Worm (Caenorhabditis elegans): Measurements from ENCODE around the gene fbxc-48.
A peak's percentile ranks its signal among the peaks of the same experiment; 100 is the strongest.

Gene fbxc-48

ce11 chrII:729931-730330, 10.8 kb downstream of the fbxc-48 start:
- TF ChIP-seq madf-9 (GFP tag; conservative IDR thresholded peaks at IDR 0.05) = no peak
- peak; percentile 34 for TF ChIP-seq mes-2 (tag; optimal IDR thresholded peaks at IDR 0.05; ENCODE audit: poor library complexity, severe bottlenecking)
- TF ChIP-seq lin-38 (GFP tag; IDR thresholded peaks at IDR 0.05) = peak; percentile 39; the same call in 1 of the 2 replicates
- no peak for TF ChIP-seq dve-1 (tag; optimal IDR thresholded peaks at IDR 0.05; ENCODE audit: insufficient read depth)
- no peak for TF ChIP-seq aly-2 (tag; optimal IDR thresholded peaks at IDR 0.05)
- TF ChIP-seq sdz-12 (GFP tag; optimal IDR thresholded peaks at IDR 0.05) = no peak
- 0 out of 2 replicates have a peak, but pooled peaks have one; percentile 7 for TF ChIP-seq ZK337.2 (GFP tag; IDR thresholded peaks at IDR 0.05)
- peak; percentile 39; the same call in 1 of the 2 replicates for TF ChIP-seq hmg-1.1 (GFP tag; IDR thresholded peaks at IDR 0.05)
- peak; percentile 67 for TF ChIP-seq aha-1 (tag)

ce11 chrII:724004-724403, 16.7 kb downstream of the fbxc-48 start:
- TF ChIP-seq sdz-12 (GFP tag; optimal IDR thresholded peaks at IDR 0.05) (no peak), aha-1 (tag) (peak; percentile 0), ceh-28 (tag; optimal IDR thresholded peaks at IDR 0.05) (peak; percentile 99), daf-8 (GFP tag; IDR thresholded peaks at IDR 0.05) (no peak), mxl-2 (GFP tag; conservative IDR thresholded peaks at IDR 0.05) (no peak), unc-62 (GFP tag; optimal IDR thresholded peaks at IDR 0.05 in 1 of 2) (no peak), unc-62 (tag; optimal IDR thresholded peaks at IDR 0.05) (no peak), cey-2 (tag; optimal IDR thresholded peaks at IDR 0.05; ENCODE audit: borderline replicate concordance, insufficient read depth) (no peak)

- TF ChIP-seq F37D6.2 (tag; optimal IDR thresholded peaks at IDR 0.05) (no peak), Y48G9A.11 (GFP tag; IDR thresholded peaks at IDR 0.05) (no peak), php-3 (GFP tag; IDR thresholded peaks at IDR 0.05) (no peak), aha-1 (tag) (peak; percentile 6), ces-1 (GFP tag; optimal IDR thresholded peaks at IDR 0.05) (no peak), pqm-1 (tag; optimal IDR thresholded peaks at IDR 0.05) (no peak), duxl-1 (tag; optimal IDR thresholded peaks at IDR 0.05; ENCODE audit: poor library complexity) (no peak), T26A8.4 (GFP tag; IDR thresholded peaks at IDR 0.05) (no peak)
These were observed 17.2 kb downstream of the fbxc-48 start, which contains the start of gene rfip-2 for ce11 chrII:723488-723887. TSS of gene rfip-2 (plus strand) at chrII:723788.

ce11 chrII:721931-722330, 18.8 kb downstream of the fbxc-48 start:
- no peak for TF ChIP-seq snpc-1.2 (GFP tag; IDR thresholded peaks at IDR 0.05)
- no peak for TF ChIP-seq mep-1 (tag; optimal IDR thresholded peaks at IDR 0.05)
- TF ChIP-seq unc-130 (GFP tag; optimal IDR thresholded peaks at IDR 0.05) = no peak
- TF ChIP-seq F10B5.3 (tag; optimal IDR thresholded peaks at IDR 0.05) = no peak
- TF ChIP-seq aha-1 (tag) = peak; percentile 14

ce11 chrII:709081-709480, 31.6 kb downstream of the fbxc-48 start, which contains the start of gene T02H6.1:
TSS of gene T02H6.1 (plus strand) at chrII:709381.
- TF ChIP-seq dmd-9 (GFP tag; IDR thresholded peaks at IDR 0.05) (no peak), egl-43 (GFP tag; IDR thresholded peaks at IDR 0.05) (no peak), tag-97 (GFP tag; IDR thresholded peaks at IDR 0.05) (no peak), nhr-28 (tag; optimal IDR thresholded peaks at IDR 0.05) (no peak), snpc-4 (tag; optimal IDR thresholded peaks at IDR 0.05) (no peak), nhr-11 (tag; optimal IDR thresholded peaks at IDR 0.05) (no peak), ceh-82 (tag; optimal IDR thresholded peaks at IDR 0.05) (no peak), ceh-32 (tag; optimal IDR thresholded peaks at IDR 0.05; ENCODE audit: poor library complexity) (no peak), nhr-77 (tag; optimal IDR thresholded peaks at IDR 0.05) (no peak), zip-11 (GFP tag; IDR thresholded peaks at IDR 0.05) (no peak), Y48G9A.11 (GFP tag; IDR thresholded peaks at IDR 0.05) (no peak), mdt-29 (GFP tag; IDR thresholded peaks at IDR 0.05) (no peak)
